Worm (Caenorhabditis elegans): ENCODE measurements around the gene F56C9.10.

Gene F56C9.10

ce11 chrIII:7285783-7286182 lies 49.3 kb downstream of the F56C9.10 start, which contains the start of gene pho-5:
pho-5 (minus strand) TSS chrIII:7285883.
- TF ChIP-seq tbx-11 (GFP tag; IDR thresholded peaks at IDR 0.05) = no peak
- TF ChIP-seq sea-1 (GFP tag; conservative IDR thresholded peaks at IDR 0.05) = no peak
- no peak for TF ChIP-seq F13C5.2 (tag; optimal IDR thresholded peaks at IDR 0.05)
- TF ChIP-seq scrt-1 (GFP tag; IDR thresholded peaks at IDR 0.05) = no peak
- TF ChIP-seq ceh-13 (GFP tag; optimal IDR thresholded peaks at IDR 0.05) = no peak
- no peak for TF ChIP-seq ceh-36 (tag; optimal IDR thresholded peaks at IDR 0.05)
- TF ChIP-seq ama-1 (optimal IDR thresholded peaks at IDR 0.05) = no peak
- no peak for TF ChIP-seq tbx-37 (GFP tag; conservative IDR thresholded peaks at IDR 0.05)
- no peak for TF ChIP-seq flt-1 (GFP tag; IDR thresholded peaks at IDR 0.05)
- no peak for TF ChIP-seq hmg-4 (GFP tag; optimal IDR thresholded peaks at IDR 0.05)
- TF ChIP-seq ets-7 (tag; optimal IDR thresholded peaks at IDR 0.05) = no peak
- TF ChIP-seq hmbx-1 (tag; optimal IDR thresholded peaks at IDR 0.05) = no peak
- TF ChIP-seq hnd-1 (tag; optimal IDR thresholded peaks at IDR 0.05) = no peak
- TF ChIP-seq aly-1 (tag; optimal IDR thresholded peaks at IDR 0.05) = no peak
- no peak for TF ChIP-seq B0310.2 (tag; optimal IDR thresholded peaks at IDR 0.05)

ce11 chrIII:7281179-7281578 lies 53.9 kb downstream of the F56C9.10 start, which contains the start of gene B0361.3:
B0361.3 (plus strand) TSS chrIII:7281462.
- TF ChIP-seq flt-1 (GFP tag; IDR thresholded peaks at IDR 0.05) = no peak
- no peak for TF ChIP-seq aly-1 (tag; optimal IDR thresholded peaks at IDR 0.05)
- TF ChIP-seq ceh-36 (tag; optimal IDR thresholded peaks at IDR 0.05) = no peak
- no peak for TF ChIP-seq sea-1 (GFP tag; conservative IDR thresholded peaks at IDR 0.05)
- no peak for TF ChIP-seq tbx-11 (GFP tag; IDR thresholded peaks at IDR 0.05)
- TF ChIP-seq B0310.2 (tag; optimal IDR thresholded peaks at IDR 0.05) = no peak
- no peak for TF ChIP-seq tra-4 (tag; optimal IDR thresholded peaks at IDR 0.05)
- no peak for TF ChIP-seq hmbx-1 (tag; optimal IDR thresholded peaks at IDR 0.05)
- TF ChIP-seq hmg-4 (GFP tag; optimal IDR thresholded peaks at IDR 0.05) = no peak
- no peak for TF ChIP-seq ama-1 (optimal IDR thresholded peaks at IDR 0.05)
- no peak for TF ChIP-seq F13C5.2 (tag; optimal IDR thresholded peaks at IDR 0.05)
- no peak for TF ChIP-seq hnd-1 (tag; optimal IDR thresholded peaks at IDR 0.05)
- TF ChIP-seq tbx-37 (GFP tag; conservative IDR thresholded peaks at IDR 0.05) = no peak
- no peak for TF ChIP-seq ets-7 (tag; optimal IDR thresholded peaks at IDR 0.05)
- no peak for TF ChIP-seq scrt-1 (GFP tag; IDR thresholded peaks at IDR 0.05)
- TF ChIP-seq pes-1 (GFP tag; IDR thresholded peaks at IDR 0.05) = no peak
- no peak for TF ChIP-seq ceh-13 (GFP tag; optimal IDR thresholded peaks at IDR 0.05)

All from whole organism, early embryonic.